Worm (Caenorhabditis elegans) whole organism, early embryonic: ENCODE results near the gene comt-3.

Experiments
- B0310.2 ChIP-seq: sonication (generic microtip); optimal IDR thresholded peaks from 2 replicates; lab custom pipeline; 2016; ENCODE audit warnings: mild to moderate bottlenecking, missing genetic modification characterization, missing compliant biosample characterization
- ama-1 ChIP-seq: fragments of 150-350 bp; optimal IDR thresholded peaks from 2 replicates; lab custom pipeline; 2014
- ets-7 ChIP-seq: sonication (generic microtip); optimal IDR thresholded peaks from 2 replicates; lab custom pipeline; 2016; ENCODE audit warnings: missing genotype, missing genetic modification characterization, missing compliant biosample characterization
- hmbx-1 ChIP-seq: sonication (generic microtip); optimal IDR thresholded peaks from 2 replicates; lab custom pipeline; 2016; ENCODE audit warnings: mild to moderate bottlenecking, missing genetic modification characterization, missing compliant biosample characterization
- hnd-1 ChIP-seq: sonication (generic microtip); optimal IDR thresholded peaks from 2 replicates; lab custom pipeline; 2016; ENCODE audit warnings: missing genetic modification characterization, missing compliant biosample characterization

DNA sequence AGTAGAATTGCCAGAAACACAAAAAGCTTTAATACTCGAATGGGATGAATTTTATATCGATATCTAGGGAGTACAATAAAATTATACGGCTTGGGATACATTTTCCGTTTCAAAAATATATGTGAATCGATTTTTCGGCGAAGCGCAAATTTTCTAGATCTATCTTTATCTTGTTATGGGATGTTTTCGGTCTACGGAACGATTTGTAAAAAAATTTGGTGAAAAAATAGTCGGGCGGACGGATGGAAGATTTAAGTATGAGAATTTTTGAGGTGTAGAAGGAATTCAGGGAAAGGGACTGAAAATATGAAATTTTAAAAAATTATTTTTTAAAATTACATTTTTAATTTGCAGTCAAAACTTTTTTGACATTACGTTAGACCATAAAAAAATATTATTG lies 48.6 kb downstream of the comt-3 start, which contains the start of gene F22F7.4:
- TF ChIP-seq hmbx-1 (tag; lab: Kevin White, UChicago) = no peak
- no peak for TF ChIP-seq ets-7 (tag; lab: Kevin White, UChicago)
- TF ChIP-seq ama-1 (lab: Kevin White, UChicago) = no peak
- no peak for TF ChIP-seq hnd-1 (tag; lab: Kevin White, UChicago)
- TF ChIP-seq B0310.2 = no peak
